Worm (Caenorhabditis elegans): ENCODE measurements around the gene add-1.

The add-1 gene

ce11 chrX:4859582-4860095, at the start of gene add-1:
add-1 (minus strand) TSS chrX:4860045.
- no peak for TF ChIP-seq unc-62 (GFP tag; optimal IDR thresholded peaks at IDR 0.05)

- TF ChIP-seq unc-62 (GFP tag; optimal IDR thresholded peaks at IDR 0.05) = no peak
These were observed 46.0 kb upstream of the add-1 start, which contains the start of gene K05B2.2 for ce11 chrX:4905804-4906203. K05B2.2 (plus strand) TSS chrX:4906081.

- no peak for TF ChIP-seq unc-62 (GFP tag; optimal IDR thresholded peaks at IDR 0.05)
These were observed 42.5 kb upstream of the add-1 start for ce11 chrX:4902376-4902775.

ce11 chrX:4901974-4902373, 42.1 kb upstream of the add-1 start:
- no peak for TF ChIP-seq unc-62 (GFP tag; optimal IDR thresholded peaks at IDR 0.05)

- TF ChIP-seq unc-62 (GFP tag; optimal IDR thresholded peaks at IDR 0.05) = no peak
These were observed 40.8 kb upstream of the add-1 start, which contains the start of gene T07F12.4 for ce11 chrX:4900685-4901084. T07F12.4 (minus strand) TSS chrX:4900814.

ce11 chrX:4899623-4900022, 39.8 kb upstream of the add-1 start:
- TF ChIP-seq unc-62 (GFP tag; optimal IDR thresholded peaks at IDR 0.05) = no peak

- no peak for TF ChIP-seq unc-62 (GFP tag; optimal IDR thresholded peaks at IDR 0.05)
These were observed 35.4 kb upstream of the add-1 start for ce11 chrX:4895223-4895622.

ce11 chrX:4893623-4894105, 33.8 kb upstream of the add-1 start, which contains the start of gene T07F12.1:
T07F12.1 (plus strand) TSS chrX:4894055.
- TF ChIP-seq unc-62 (GFP tag; optimal IDR thresholded peaks at IDR 0.05) = no peak

ce11 chrX:4890159-4890558, 30.3 kb upstream of the add-1 start, which contains the start of gene T07F12.2:
T07F12.2 (plus strand) TSS chrX:4890245.
- TF ChIP-seq unc-62 (GFP tag; optimal IDR thresholded peaks at IDR 0.05) = no peak

- TF ChIP-seq unc-62 (GFP tag; optimal IDR thresholded peaks at IDR 0.05) = no peak
These were observed 25.8 kb upstream of the add-1 start, which contains the start of gene arrd-23 for ce11 chrX:4885651-4886050. arrd-23 (plus strand) TSS chrX:4885951.

ce11 chrX:4881310-4881709, 21.5 kb upstream of the add-1 start:
- no peak for TF ChIP-seq unc-62 (GFP tag; optimal IDR thresholded peaks at IDR 0.05)

ce11 chrX:4879998-4880397, 20.2 kb upstream of the add-1 start:
- TF ChIP-seq unc-62 (GFP tag; optimal IDR thresholded peaks at IDR 0.05) = no peak

ce11 chrX:4876904-4877303, 17.1 kb upstream of the add-1 start, which contains the start of gene tsp-14:
tsp-14 (minus strand) TSS chrX:4876965.
- TF ChIP-seq unc-62 (GFP tag; optimal IDR thresholded peaks at IDR 0.05) = no peak

- TF ChIP-seq unc-62 (GFP tag; optimal IDR thresholded peaks at IDR 0.05) = no peak
These were observed 15.5 kb upstream of the add-1 start for ce11 chrX:4875296-4875695.

- TF ChIP-seq unc-62 (GFP tag; optimal IDR thresholded peaks at IDR 0.05) = no peak
These were observed 12.9 kb upstream of the add-1 start for ce11 chrX:4872758-4873157.

- no peak for TF ChIP-seq unc-62 (GFP tag; optimal IDR thresholded peaks at IDR 0.05)
These were observed 10.8 kb upstream of the add-1 start for ce11 chrX:4870683-4871082.

- TF ChIP-seq unc-62 (GFP tag; optimal IDR thresholded peaks at IDR 0.05) = no peak
These were observed 9.8 kb upstream of the add-1 start for ce11 chrX:4869627-4870026.

ce11 chrX:4865798-4866197, 6.0 kb upstream of the add-1 start, which contains the start of gene ntc-1:
ntc-1 (plus strand) TSS chrX:4866098.
- no peak for TF ChIP-seq unc-62 (GFP tag; optimal IDR thresholded peaks at IDR 0.05)

Measured in whole organism, dauer.